Worm (Caenorhabditis elegans) whole organism, young adult: ENCODE measurements around the gene grp-1.

Experiments used
- B0261.1 ChIP-seq: sonication (generic microtip); optimal IDR thresholded peaks from 2 replicates; lab custom pipeline; 2016; ENCODE audit warnings: mild to moderate bottlenecking, missing genetic modification characterization, moderate library complexity, missing compliant biosample characterization
- atf-7 ChIP-seq: sonication (generic microtip); optimal IDR thresholded peaks from 2 replicates; lab custom pipeline; 2017; ENCODE audit warnings: mild to moderate bottlenecking, missing genetic modification characterization, missing compliant biosample characterization
- attf-6 ChIP-seq: fragments of 200-800 bp; sonication (Bioruptor generic); IDR thresholded peaks from 2 replicates; pipeline ENCODE4 v1.3.6; 2022; ENCODE audit warnings: missing genetic modification reagents, missing genetic modification characterization, missing compliant biosample characterization
- dpff-1 ChIP-seq: sonication (generic microtip); optimal IDR thresholded peaks from 2 replicates; lab custom pipeline; 2017; ENCODE audit warnings: mild to moderate bottlenecking, missing genetic modification characterization, missing compliant biosample characterization
- efl-1 ChIP-seq: fragments of 150-350 bp; optimal IDR thresholded peaks from 2 replicates; lab custom pipeline; 2014; ENCODE audit warnings: missing biosample characterization, missing genetic modification reagents, missing genetic modification characterization
- egl-44 ChIP-seq: fragments of 200-800 bp; sonication (Bioruptor generic); IDR thresholded peaks from 2 replicates; pipeline ENCODE4 v1.3.6; 2022; ENCODE audit warnings: missing genetic modification reagents, missing genetic modification characterization, missing compliant biosample characterization
- ekl-4 ChIP-seq: fragments of 200-800 bp; sonication (Bioruptor generic); IDR thresholded peaks from 2 replicates; pipeline ENCODE4 v1.3.6; 2022; ENCODE audit warnings: missing genetic modification reagents, missing genetic modification characterization, missing compliant biosample characterization
- lag-1 ChIP-seq: fragments of 200-800 bp; sonication (Bioruptor generic); IDR thresholded peaks from 2 replicates; pipeline ENCODE4 v1.3.6; 2022; ENCODE audit warnings: missing genetic modification reagents, missing genetic modification characterization, missing compliant biosample characterization
- lin-40 ChIP-seq: sonication (generic microtip); optimal IDR thresholded peaks from 2 replicates; lab custom pipeline; 2016; ENCODE audit warnings: missing genetic modification characterization, mild to moderate bottlenecking, missing compliant biosample characterization, missing genotype, missing genetic modification reagents
- nfya-1 ChIP-seq: sonication (generic microtip); optimal IDR thresholded peaks from 2 replicates; lab custom pipeline; 2017; ENCODE audit warnings: antibody characterized with exemption, missing compliant biosample characterization, missing genetic modification characterization, borderline replicate concordance; ENCODE audit not compliant: insufficient read depth
- unc-62 ChIP-seq: fragments of 150-350 bp; optimal IDR thresholded peaks from 2 replicates; lab custom pipeline; 2014; ENCODE audit warnings: missing biosample characterization, missing genetic modification reagents, missing genetic modification characterization
- ztf-22 ChIP-seq: fragments of 200-800 bp; sonication (Bioruptor generic); optimal IDR thresholded peaks from 2 replicates; lab custom pipeline; 2018; ENCODE audit warnings: mild to moderate bottlenecking, missing genetic modification characterization, moderate library complexity, missing compliant biosample characterization

DNA sequence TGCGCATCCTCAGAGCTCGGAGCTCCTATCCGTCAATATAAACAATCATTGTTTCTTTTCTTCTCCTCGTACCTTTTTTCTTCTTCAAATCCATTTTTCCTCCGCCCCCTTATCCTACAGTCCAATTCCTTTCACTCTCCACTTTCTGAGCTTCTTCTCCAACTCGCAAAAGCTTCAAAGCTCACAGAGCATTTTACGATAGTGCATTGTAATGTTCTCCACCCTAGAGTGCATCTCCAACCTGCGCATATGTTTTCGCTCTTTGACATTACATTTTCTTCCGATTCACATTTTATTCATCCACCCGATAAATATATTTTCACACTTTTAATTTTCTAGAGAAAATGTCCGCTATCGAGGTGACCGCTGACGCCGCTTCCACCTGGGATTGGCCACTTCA is 52.3 kb downstream of the grp-1 start, which contains the start of gene hsp-12.2:
- no peak for TF ChIP-seq efl-1 (GFP tag; lab: Kevin White, UChicago)
- TF ChIP-seq nfya-1: no peak
- TF ChIP-seq unc-62 (GFP tag; lab: Kevin White, UChicago): no peak
- no peak for TF ChIP-seq egl-44 (GFP tag; lab: Robert Waterston, UW)
- no peak for TF ChIP-seq lin-40 (tag; lab: Kevin White, UChicago)
- no peak for TF ChIP-seq dpff-1 (tag; lab: Kevin White, UChicago)
- no peak for TF ChIP-seq ztf-22 (GFP tag; lab: Kevin White, UChicago)
- TF ChIP-seq ekl-4 (GFP tag; lab: Robert Waterston, UW): no peak
- no peak for TF ChIP-seq lag-1 (GFP tag; lab: Robert Waterston, UW)
- TF ChIP-seq attf-6 (GFP tag; lab: Robert Waterston, UW): no peak
- no peak for TF ChIP-seq B0261.1 (tag; lab: Kevin White, UChicago)
- TF ChIP-seq atf-7 (tag; lab: Kevin White, UChicago): no peak
